Fruit fly (Drosophila melanogaster) whole organism, wandering third instar larva: ENCODE data around the gene CG32548.

Experiments
- Hnf4 ChIP-seq: fragments of 200-800 bp; sonication (Bioruptor generic); optimal IDR thresholded peaks from 2 replicates; lab custom pipeline; 2016; ENCODE audit warnings: missing biosample characterization, mild to moderate bottlenecking, missing genetic modification characterization
- Hr78 ChIP-seq: fragments of >200 bp; optimal IDR thresholded peaks from 2 replicates; lab custom pipeline; 2017; ENCODE audit warnings: missing biosample characterization, missing genetic modification characterization
- Mio ChIP-seq: sonication (Bioruptor generic); optimal IDR thresholded peaks from 2 replicates; lab custom pipeline; 2016; ENCODE audit warnings: missing biosample characterization, missing genetic modification characterization
- Myc ChIP-seq: fragments of >200 bp; optimal IDR thresholded peaks from 2 replicates; lab custom pipeline; 2017
- OdsH ChIP-seq: fragments of 200-800 bp; sonication (Bioruptor generic); optimal IDR thresholded peaks from 2 replicates; lab custom pipeline; 2016; ENCODE audit warnings: missing biosample characterization, mild to moderate bottlenecking, missing genetic modification characterization
- Vsx2 ChIP-seq: fragments of 200-300, 225-300 bp; sonication (Bioruptor generic); optimal IDR thresholded peaks from 2 replicates; lab custom pipeline; 2018; ENCODE audit warnings: missing biosample characterization, missing genetic modification characterization; ENCODE audit not compliant: partially characterized antibody
- br ChIP-seq: fragments of 200-800 bp; sonication (Bioruptor generic); optimal IDR thresholded peaks from 2 replicates; lab custom pipeline; 2016; ENCODE audit warnings: missing biosample characterization, missing genetic modification characterization
- brk ChIP-seq: fragments of 200-800 bp; sonication (Bioruptor generic); optimal IDR thresholded peaks from 2 replicates; lab custom pipeline; 2016; ENCODE audit warnings: missing biosample characterization, mild to moderate bottlenecking, missing genetic modification characterization
- h ChIP-seq: fragments of 200-800 bp; sonication (Bioruptor generic); optimal IDR thresholded peaks from 3 replicates; lab custom pipeline; 2016; ENCODE audit warnings: missing biosample characterization, mild to moderate bottlenecking, missing genetic modification characterization
- psq ChIP-seq: fragments of 200-800 bp; sonication (Bioruptor generic); optimal IDR thresholded peaks from 3 replicates; lab custom pipeline; 2017; ENCODE audit warnings: missing biosample characterization, mild to moderate bottlenecking, missing genetic modification characterization, moderate library complexity
- rgr ChIP-seq: fragments of 200-800 bp; sonication (Bioruptor generic); optimal IDR thresholded peaks from 3 replicates; lab custom pipeline; 2016; ENCODE audit warnings: missing biosample characterization, mild to moderate bottlenecking, missing genetic modification characterization
- sv ChIP-seq: fragments of 200-800 bp; sonication (Bioruptor generic); optimal IDR thresholded peaks from 3 replicates; lab custom pipeline; 2016; ENCODE audit warnings: missing biosample characterization, missing genetic modification characterization

DNA sequence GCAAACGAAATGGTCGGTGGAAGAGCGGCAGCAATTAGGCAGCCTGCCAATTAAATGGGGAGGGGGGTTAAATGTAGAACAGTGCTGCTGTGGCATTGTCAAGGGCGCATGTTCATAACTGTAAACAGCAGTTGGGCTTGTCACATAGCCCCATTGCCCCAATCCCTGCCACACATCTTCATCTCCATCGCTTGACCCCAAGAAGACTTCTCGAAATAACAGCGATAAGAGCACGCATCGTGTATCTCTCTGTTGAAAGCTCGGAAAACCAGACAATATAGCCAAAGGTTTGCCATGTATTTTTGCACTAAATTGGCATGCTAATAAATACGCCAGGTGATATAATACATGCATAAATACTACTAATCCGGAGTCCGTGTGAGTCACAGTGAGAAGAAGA is 37.8 kb downstream of the CG32548 start:
- TF ChIP-seq Hr78 (GFP tag; lab: Kevin White, UChicago) = no peak
- TF ChIP-seq sv (GFP tag; lab: Kevin White, UChicago) = no peak
- TF ChIP-seq Myc (lab: Kevin White, UChicago) = no peak
- TF ChIP-seq h (GFP tag; lab: Kevin White, UChicago) = no peak
- TF ChIP-seq Hnf4 (GFP tag; lab: Kevin White, UChicago) = no peak
- TF ChIP-seq Mio = no peak
- no peak for TF ChIP-seq brk (GFP tag; lab: Kevin White, UChicago)
- no peak for TF ChIP-seq Vsx2 (GFP tag; lab: Kevin White, UChicago)
- TF ChIP-seq psq = no peak
- TF ChIP-seq br (GFP tag; lab: Kevin White, UChicago) = no peak
- no peak for TF ChIP-seq OdsH (GFP tag; lab: Kevin White, UChicago)
- TF ChIP-seq rgr (GFP tag; lab: Kevin White, UChicago) = no peak
